Fruit fly (Drosophila melanogaster) whole organism, pupa: ENCODE measurements around the gene CG13445.

ENCODE experiments used
- CG10348 ChIP-seq: fragments of 200-800 bp; sonication (Bioruptor generic); IDR thresholded peaks from 2 replicates; pipeline ENCODE4 v1.3.6; 2022; ENCODE audit warnings: missing biosample characterization, missing genetic modification characterization
- CG12605 ChIP-seq: fragments of 200-800 bp; sonication (Bioruptor generic); IDR thresholded peaks from 2 replicates; pipeline ENCODE4 v1.3.6; 2022; ENCODE audit warnings: missing biosample characterization, missing genetic modification characterization
- CG13204 ChIP-seq: fragments of 200-800 bp; sonication (Bioruptor generic); optimal IDR thresholded peaks from 2 replicates; lab custom pipeline; 2018; ENCODE audit warnings: missing biosample characterization, mild to moderate bottlenecking, missing genetic modification characterization, moderate library complexity
- CG14655 ChIP-seq: fragments of 200-800 bp; sonication (Bioruptor generic); optimal IDR thresholded peaks from 3 replicates; lab custom pipeline; 2017; ENCODE audit warnings: mild to moderate bottlenecking, missing biosample characterization, missing genetic modification reagents, missing genetic modification characterization
- CG15710 ChIP-seq: fragments of 200-800 bp; sonication (Bioruptor generic); optimal IDR thresholded peaks from 2 replicates; lab custom pipeline; 2018; ENCODE audit warnings: missing biosample characterization, mild to moderate bottlenecking, missing genetic modification characterization, moderate library complexity
- CG17806 ChIP-seq: fragments of 200-800 bp; sonication (Bioruptor generic); optimal IDR thresholded peaks from 2 replicates; lab custom pipeline; 2018; ENCODE audit warnings: missing biosample characterization, mild to moderate bottlenecking, missing genetic modification characterization, moderate library complexity
- CG32121 ChIP-seq: fragments of 200-800 bp; sonication (Bioruptor generic); IDR thresholded peaks from 2 replicates; pipeline ENCODE4 v1.3.6; 2022; ENCODE audit warnings: missing biosample characterization, missing genetic modification characterization
- CG34367 ChIP-seq: fragments of 200-800 bp; sonication (Bioruptor generic); optimal IDR thresholded peaks from 2 replicates; lab custom pipeline; 2018; ENCODE audit warnings: missing biosample characterization, mild to moderate bottlenecking, missing genetic modification characterization
- CG4496 ChIP-seq: fragments of 200-800 bp; sonication (Bioruptor generic); IDR thresholded peaks from 3 replicates; pipeline ENCODE4 v1.3.6; 2022; ENCODE audit warnings: missing biosample characterization, missing genetic modification characterization
- CG8159 ChIP-seq: fragments of 200-800 bp; sonication (Bioruptor generic); optimal IDR thresholded peaks from 3 replicates; lab custom pipeline; 2018; ENCODE audit warnings: missing biosample characterization, mild to moderate bottlenecking, missing genetic modification characterization, moderate library complexity
- CG8301 ChIP-seq: fragments of 200-800 bp; sonication (Bioruptor generic); optimal IDR thresholded peaks from 2 replicates; lab custom pipeline; 2018; ENCODE audit warnings: missing biosample characterization, mild to moderate bottlenecking, missing genetic modification characterization
- CG9948 ChIP-seq: fragments of 200-800 bp; sonication (Bioruptor generic); optimal IDR thresholded peaks from 2 replicates; lab custom pipeline; 2018; ENCODE audit warnings: missing biosample characterization, mild to moderate bottlenecking, missing genetic modification characterization, moderate library complexity
- D1 ChIP-seq: fragments of 200-800 bp; sonication (Bioruptor generic); optimal IDR thresholded peaks from 2 replicates; lab custom pipeline; 2018; ENCODE audit warnings: missing biosample characterization, mild to moderate bottlenecking, missing genetic modification characterization, moderate library complexity
- EcR ChIP-seq: fragments of 200-800 bp; sonication (Bioruptor generic); optimal IDR thresholded peaks from 3 replicates; lab custom pipeline; 2019; ENCODE audit warnings: missing biosample characterization, missing genetic modification characterization, mild to moderate bottlenecking, moderate library complexity, missing genetic modification reagents
- Ets98B ChIP-seq: fragments of 200-800 bp; sonication (Bioruptor generic); IDR thresholded peaks from 2 replicates; pipeline ENCODE4 v1.3.6; 2022; ENCODE audit warnings: missing biosample characterization, missing genetic modification characterization
- Pif1A ChIP-seq: fragments of 200-800 bp; sonication (Bioruptor generic); optimal IDR thresholded peaks from 3 replicates; lab custom pipeline; 2016; ENCODE audit warnings: missing biosample characterization, missing genetic modification characterization
- Pif1B ChIP-seq: fragments of 200-800 bp; sonication (Bioruptor generic); optimal IDR thresholded peaks from 3 replicates; lab custom pipeline; 2016; ENCODE audit warnings: missing biosample characterization, missing genetic modification characterization
- Snoo ChIP-seq: fragments of 200-800 bp; sonication (Bioruptor generic); optimal IDR thresholded peaks from 3 replicates; lab custom pipeline; 2017; ENCODE audit warnings: missing biosample characterization, mild to moderate bottlenecking, missing genetic modification characterization, inconsistent platforms
- fd96Ca ChIP-seq: fragments of 200-800 bp; sonication (Bioruptor generic); IDR thresholded peaks from 3 replicates; pipeline ENCODE4 v1.3.6; 2022; ENCODE audit warnings: missing biosample characterization, missing genetic modification characterization
- gl ChIP-seq: fragments of 200-800 bp; sonication (Bioruptor generic); optimal IDR thresholded peaks from 2 replicates; lab custom pipeline; 2018; ENCODE audit warnings: missing biosample characterization, mild to moderate bottlenecking, missing genetic modification characterization
- rn ChIP-seq: fragments of 200-800 bp; sonication (Bioruptor generic); IDR thresholded peaks from 2 replicates; pipeline ENCODE4 v1.3.6; 2022; ENCODE audit warnings: missing biosample characterization, missing genetic modification characterization

Gene CG13445

DNA sequence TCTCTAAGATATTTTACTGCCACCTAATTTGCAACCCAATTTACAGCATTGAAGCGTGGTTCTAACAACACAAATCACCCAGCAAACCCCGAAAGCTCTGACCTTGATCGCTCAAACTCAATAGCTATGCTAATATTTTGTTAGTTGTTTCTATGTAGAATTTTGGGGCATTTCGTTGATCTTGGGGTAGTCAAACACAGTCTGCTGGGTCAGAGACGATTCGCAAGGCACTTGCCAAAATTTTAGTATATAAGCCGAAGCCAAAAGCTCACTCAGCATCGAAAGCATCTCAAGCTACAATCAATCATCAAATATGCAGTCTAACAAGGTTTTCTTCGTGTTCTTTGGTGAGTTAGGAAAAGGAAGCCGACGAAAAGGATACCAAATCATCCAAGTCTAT, at the start of gene CG13445:
TSS of gene CG13445 (plus strand) at position 301 of the 400 bp plus-strand sequence.
- no peak for TF ChIP-seq Pif1A (GFP tag; lab: Kevin White, UChicago)
- TF ChIP-seq Pif1B, result no peak
- no peak for TF ChIP-seq CG32121 (GFP tag; lab: Robert Waterston, UW)
- TF ChIP-seq CG14655 (GFP tag; lab: Kevin White, UChicago), result no peak
- TF ChIP-seq CG17806 (tag; lab: Kevin White, UChicago), result no peak
- no peak for TF ChIP-seq CG13204 (GFP tag; lab: Kevin White, UChicago)
- no peak for TF ChIP-seq CG4496 (GFP tag; lab: Robert Waterston, UW)
- TF ChIP-seq rn (GFP tag; lab: Robert Waterston, UW), result no peak
- no peak for TF ChIP-seq CG12605 (GFP tag; lab: Robert Waterston, UW)
- TF ChIP-seq Ets98B (GFP tag; lab: Robert Waterston, UW), result no peak
- TF ChIP-seq Snoo (tag; lab: Kevin White, UChicago), result no peak
- TF ChIP-seq CG15710 (tag; lab: Kevin White, UChicago), result no peak

DNA sequence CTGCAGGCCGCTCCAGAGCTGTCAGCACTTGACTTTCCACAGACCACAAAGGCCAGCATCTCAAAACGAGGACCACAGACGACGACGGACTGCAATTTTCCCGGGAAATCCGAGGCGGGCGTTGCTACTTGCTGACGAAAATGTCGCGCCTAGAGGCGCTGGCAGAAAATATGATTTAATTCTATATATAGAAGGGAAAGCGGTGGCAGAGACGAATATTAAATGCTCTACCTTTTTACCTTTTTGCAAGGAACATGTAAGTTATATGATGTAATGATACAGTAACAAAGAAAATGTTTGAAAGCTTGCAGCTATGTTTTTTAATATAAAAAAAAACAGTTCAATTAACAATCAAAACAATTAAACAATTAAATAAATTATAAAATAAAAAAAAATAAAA, 48.8 kb upstream of the CG13445 start:
- TF ChIP-seq CG15710 (tag; lab: Kevin White, UChicago), result no peak
- TF ChIP-seq fd96Ca, result no peak
- TF ChIP-seq CG12605 (GFP tag; lab: Robert Waterston, UW), result no peak
- TF ChIP-seq CG17806 (tag; lab: Kevin White, UChicago), result no peak

DNA sequence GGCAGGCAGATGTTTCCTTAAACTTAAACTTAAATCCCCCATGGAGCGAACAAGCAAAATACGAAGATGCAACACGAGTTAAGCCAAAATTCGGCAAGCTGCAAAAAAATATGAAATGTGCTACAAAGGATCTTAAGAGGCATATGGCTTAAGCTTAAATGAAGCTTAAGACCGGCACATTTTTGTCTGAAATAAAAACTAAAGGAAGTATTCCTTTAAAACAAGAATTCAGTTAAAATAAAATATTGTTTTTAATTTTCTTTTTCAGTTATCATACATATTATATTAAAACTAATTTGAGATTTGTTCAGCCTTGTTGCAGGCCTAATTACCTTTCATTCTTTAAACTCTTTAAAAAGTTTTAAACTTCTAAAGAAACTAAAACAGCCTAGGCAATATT, 47.4 kb upstream of the CG13445 start:
- peak; percentile 8 for TF ChIP-seq Snoo (tag; lab: Kevin White, UChicago)
- TF ChIP-seq CG8159 (tag; lab: Kevin White, UChicago), result peak; percentile 29
- TF ChIP-seq CG8301 (tag; lab: Kevin White, UChicago), result no peak

DNA sequence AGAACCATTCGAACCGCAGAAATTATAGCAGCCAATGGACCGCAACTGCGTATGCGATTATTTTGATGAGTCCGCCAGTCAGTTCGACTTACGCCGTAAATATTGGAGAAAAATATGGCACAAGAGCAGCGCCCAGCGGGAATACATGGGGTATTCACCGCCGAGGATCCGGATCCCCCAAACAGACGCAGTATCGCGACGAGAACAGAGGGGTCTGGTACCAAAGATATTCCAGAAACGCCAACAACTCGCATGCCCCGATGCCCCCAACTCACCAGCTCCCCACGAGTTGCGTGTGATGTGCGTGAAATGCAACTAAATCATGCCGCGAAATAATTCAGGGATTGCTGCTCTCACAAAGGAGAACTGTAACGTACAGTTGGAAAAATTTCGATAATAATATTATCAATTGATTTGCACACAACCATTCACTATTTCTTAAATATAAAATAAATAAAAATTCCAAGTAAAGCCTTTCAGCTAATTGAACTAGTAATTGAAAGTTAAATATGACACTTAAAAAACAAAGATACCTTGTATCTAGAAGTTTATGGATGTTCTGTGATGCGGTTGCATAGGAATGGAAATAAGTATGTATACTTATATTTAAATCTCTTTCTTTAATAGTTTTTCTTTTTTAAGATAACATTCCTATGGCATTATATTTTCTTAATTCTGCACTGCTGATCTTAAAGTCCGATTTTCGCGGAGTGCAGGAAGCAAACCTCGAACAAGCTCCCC, 46.7 kb upstream of the CG13445 start:
- no peak for TF ChIP-seq gl
- TF ChIP-seq fd96Ca, result no peak
- TF ChIP-seq CG13204 (GFP tag; lab: Kevin White, UChicago), result peak; percentile 38
- TF ChIP-seq EcR (GFP tag; lab: Kevin White, UChicago), result peak; percentile 41
- TF ChIP-seq CG10348 (GFP tag; lab: Robert Waterston, UW), result no peak
- TF ChIP-seq D1 (tag; lab: Kevin White, UChicago), result no peak
- peak; percentile 92 for TF ChIP-seq CG8159 (tag; lab: Kevin White, UChicago)
- no peak for TF ChIP-seq Ets98B (GFP tag; lab: Robert Waterston, UW)
- TF ChIP-seq rn (GFP tag; lab: Robert Waterston, UW), result no peak
- TF ChIP-seq CG8301 (tag; lab: Kevin White, UChicago), result peak; percentile 59
- peak; percentile 64 for TF ChIP-seq Pif1A (GFP tag; lab: Kevin White, UChicago)
- peak; percentile 78 for TF ChIP-seq CG15710 (tag; lab: Kevin White, UChicago)
- peak; percentile 85 for TF ChIP-seq CG14655 (GFP tag; lab: Kevin White, UChicago)
- peak; percentile 52 for TF ChIP-seq CG34367 (tag; lab: Kevin White, UChicago)
- 0 out of 3 replicates have a peak, but pooled peaks have one; percentile 50 for TF ChIP-seq CG4496 (GFP tag; lab: Robert Waterston, UW)
- peak; percentile 55 for TF ChIP-seq Pif1B
- TF ChIP-seq CG9948, result peak; percentile 80
- peak; percentile 69 for TF ChIP-seq CG17806 (tag; lab: Kevin White, UChicago)
- no peak for TF ChIP-seq CG12605 (GFP tag; lab: Robert Waterston, UW)
- no peak for TF ChIP-seq CG32121 (GFP tag; lab: Robert Waterston, UW)
- TF ChIP-seq Snoo (tag; lab: Kevin White, UChicago), result peak; percentile 44

DNA sequence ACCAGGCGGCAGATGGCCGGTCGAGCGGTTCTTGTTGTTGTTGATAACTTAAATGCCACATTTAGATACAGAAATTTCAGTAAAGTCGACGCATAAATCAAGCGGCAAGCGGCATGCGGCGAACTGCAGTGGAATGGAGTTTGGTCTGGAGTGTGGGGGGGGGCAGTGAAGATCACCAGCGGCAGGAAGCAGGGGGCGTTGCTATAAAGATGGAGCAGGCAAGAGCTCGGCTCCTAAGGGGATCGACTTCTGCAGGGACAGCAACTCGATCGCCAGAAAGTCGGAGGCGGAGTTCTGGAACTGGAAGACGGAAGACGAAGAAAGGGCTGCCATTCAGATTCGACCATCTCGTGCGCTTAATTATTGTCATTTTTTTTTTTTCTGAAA, 46.1 kb upstream of the CG13445 start:
- TF ChIP-seq CG8159 (tag; lab: Kevin White, UChicago) (no peak), CG34367 (tag; lab: Kevin White, UChicago) (no peak), CG13204 (GFP tag; lab: Kevin White, UChicago) (peak; percentile 42), Pif1A (GFP tag; lab: Kevin White, UChicago) (no peak), D1 (tag; lab: Kevin White, UChicago) (no peak), CG4496 (GFP tag; lab: Robert Waterston, UW) (no peak), fd96Ca (no peak), CG8301 (tag; lab: Kevin White, UChicago) (no peak), CG14655 (GFP tag; lab: Kevin White, UChicago) (no peak), CG32121 (GFP tag; lab: Robert Waterston, UW) (no peak), CG9948 (no peak), CG15710 (tag; lab: Kevin White, UChicago) (no peak), CG17806 (tag; lab: Kevin White, UChicago) (no peak), Ets98B (GFP tag; lab: Robert Waterston, UW) (no peak), EcR (GFP tag; lab: Kevin White, UChicago) (peak; percentile 17), rn (GFP tag; lab: Robert Waterston, UW) (no peak), gl (no peak)

DNA sequence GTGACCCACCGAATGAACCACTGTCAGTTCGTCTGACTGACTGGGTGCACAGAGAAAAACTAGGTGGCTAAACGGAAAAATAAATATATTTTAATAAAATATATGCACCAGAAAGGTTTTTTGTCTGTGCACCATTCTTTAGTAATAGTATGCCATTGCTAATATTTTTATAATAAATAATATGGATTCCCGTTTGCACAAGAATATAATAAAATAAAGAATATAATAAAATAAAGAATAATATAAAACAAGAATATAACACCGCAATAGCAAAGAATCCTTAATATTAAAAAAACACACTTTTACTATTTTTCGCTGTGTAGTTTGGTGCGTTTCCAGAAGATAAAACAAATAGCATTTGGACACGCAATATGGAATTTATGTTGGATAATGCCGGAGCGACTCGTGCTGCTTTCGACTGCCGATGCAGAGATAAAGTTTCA, 40.3 kb upstream of the CG13445 start:
- TF ChIP-seq CG14655 (GFP tag; lab: Kevin White, UChicago) (peak; percentile 27), EcR (GFP tag; lab: Kevin White, UChicago) (no peak), Ets98B (GFP tag; lab: Robert Waterston, UW) (no peak), CG17806 (tag; lab: Kevin White, UChicago) (peak; percentile 1), CG34367 (tag; lab: Kevin White, UChicago) (no peak), CG4496 (GFP tag; lab: Robert Waterston, UW) (no peak), CG9948 (no peak)
- TF ChIP-seq, all 21 proteins: peak for 2
